Worm (Caenorhabditis elegans): ENCODE results near the gene F44E5.2.

- TF ChIP-seq R02D3.7 (tag; optimal IDR thresholded peaks at IDR 0.05) (no peak), fkh-10 (GFP tag; optimal IDR thresholded peaks at IDR 0.05) (no peak), nhr-237 (tag; optimal IDR thresholded peaks at IDR 0.05) (no peak), lin-39 (tag; optimal IDR thresholded peaks at IDR 0.05) (no peak), zag-1 (tag; optimal IDR thresholded peaks at IDR 0.05) (no peak), fos-1 (tag; optimal IDR thresholded peaks at IDR 0.05) (no peak), pha-4 (tag; optimal IDR thresholded peaks at IDR 0.05) (no peak)
Observed at ce11 chrII:11811241-11811640, 44.7 kb downstream of the F44E5.2 start.

Measured in whole organism, L3 larva.